Worm (Caenorhabditis elegans) whole organism, midembryonic: ENCODE results near the gene F10D7.11.

ENCODE experiments used
- cog-1 ChIP-seq: sonication (generic microtip); optimal IDR thresholded peaks from 2 replicates; lab custom pipeline; 2016; ENCODE audit warnings: missing genetic modification characterization, missing compliant biosample characterization
- flt-1 ChIP-seq: fragments of 200-800 bp; sonication (Bioruptor generic); IDR thresholded peaks from 2 replicates; pipeline ENCODE4 v1.3.6; 2022; ENCODE audit warnings: missing genetic modification characterization, missing compliant biosample characterization
- klf-2 ChIP-seq: fragments of 200-800 bp; sonication (Bioruptor generic); conservative IDR thresholded peaks from 2 replicates; pipeline ENCODE4 v1.3.6; 2022; ENCODE audit warnings: missing genetic modification reagents, missing genetic modification characterization, missing compliant biosample characterization

DNA sequence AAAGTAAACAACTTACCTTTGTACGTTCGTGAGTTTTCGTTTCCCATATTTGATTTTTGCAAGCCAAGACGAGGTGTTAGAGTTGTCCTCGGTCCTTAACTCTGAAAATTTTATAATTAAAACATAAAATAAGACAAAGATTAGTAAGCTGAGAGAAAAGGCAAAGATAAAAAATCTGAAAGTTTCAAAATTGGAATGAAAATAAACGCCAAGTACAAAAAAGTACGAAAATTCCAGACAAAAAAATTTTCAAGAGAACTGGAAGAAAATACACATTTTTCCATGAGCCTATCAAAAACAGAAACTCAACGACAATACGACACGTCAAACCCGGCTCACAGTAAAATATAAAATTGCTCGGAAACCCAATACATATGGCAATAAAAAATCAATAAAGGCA, 28.9 kb downstream of the F10D7.11 start, which contains the start of gene F10D7.5:
- TF ChIP-seq klf-2 (GFP tag; lab: Robert Waterston, UW) (no peak), flt-1 (GFP tag; lab: Robert Waterston, UW) (no peak), cog-1 (tag; lab: Kevin White, UChicago) (no peak)
